Fruit fly (Drosophila melanogaster): ENCODE measurements around the gene Sgs4.
A peak's percentile ranks its signal among the peaks of the same experiment; 100 is the strongest.

Sgs4 gene

dm6 chrX:3255569-3256309 lies 5.8 kb downstream of the Sgs4 start (continued):
- TF ChIP-seq crp (GFP tag; optimal IDR thresholded peaks at IDR 0.05) (peak in 1 of 2 experiments; percentile 67), hb (GFP tag; IDR thresholded peaks at IDR 0.05; ENCODE audit: partially characterized antibody) (no peak), CG7987 (GFP tag; optimal IDR thresholded peaks at IDR 0.05) (peak; percentile 51), zen (tag; optimal IDR thresholded peaks at IDR 0.05) (no peak), seq (GFP tag; IDR thresholded peaks at IDR 0.05) (peak; percentile 96), CG12155 (GFP tag; optimal IDR thresholded peaks at IDR 0.05) (peak; percentile 94), CG9817 (tag; optimal IDR thresholded peaks at IDR 0.05) (peak; percentile 92), Hmx (GFP tag; optimal IDR thresholded peaks at IDR 0.05) (peak; percentile 59), Hey (tag; optimal IDR thresholded peaks at IDR 0.05) (peak; percentile 58), BtbVII (GFP tag; optimal IDR thresholded peaks at IDR 0.05) (peak; percentile 98), Ravus (GFP tag; IDR thresholded peaks at IDR 0.05) (peak; percentile 83), da (GFP tag; optimal IDR thresholded peaks at IDR 0.05) (peak; percentile 85), CG9727 (GFP tag; optimal IDR thresholded peaks at IDR 0.05) (peak; percentile 97), GATAe (GFP tag; conservative IDR thresholded peaks at IDR 0.05) (peak; percentile 76), CG8944 (GFP tag; optimal IDR thresholded peaks at IDR 0.05) (peak; percentile 87), CG1529 (GFP tag; optimal IDR thresholded peaks at IDR 0.05) (peak; percentile 91), CG16813 (GFP tag; IDR thresholded peaks at IDR 0.05; ENCODE audit: partially characterized antibody) (no peak; the same call in 2 of the 3 replicates), dimm (GFP tag; IDR thresholded peaks at IDR 0.05) (peak; percentile 77), insv (GFP tag; optimal IDR thresholded peaks at IDR 0.05) (peak; percentile 13 to 67), Nf-YB (GFP tag; optimal IDR thresholded peaks at IDR 0.05) (peak; percentile 81), CG8765 (GFP tag; IDR thresholded peaks at IDR 0.05) (peak; percentile 41; the same call in 1 of the 2 replicates), CG17912 (GFP tag; optimal IDR thresholded peaks at IDR 0.05) (peak; percentile 58), fd3F (GFP tag; optimal IDR thresholded peaks at IDR 0.05) (peak; percentile 94), CG2889 (GFP tag; IDR thresholded peaks at IDR 0.05) (peak; percentile 90), CG1602 (GFP tag; optimal IDR thresholded peaks at IDR 0.05) (peak; percentile 88), CG18764 (GFP tag; optimal IDR thresholded peaks at IDR 0.05) (peak; percentile 92), HLH54F (GFP tag; optimal IDR thresholded peaks at IDR 0.05) (peak; percentile 94), Gug (GFP tag; IDR thresholded peaks at IDR 0.05) (peak; percentile 82), TFAM (GFP tag; optimal IDR thresholded peaks at IDR 0.05) (no peak), CoRest (tag; optimal IDR thresholded peaks at IDR 0.05) (peak; percentile 97), eyg (GFP tag; optimal IDR thresholded peaks at IDR 0.05) (peak; percentile 63), Oaz (GFP tag; IDR thresholded peaks at IDR 0.05) (peak; percentile 87), CG7928 (GFP tag; optimal IDR thresholded peaks at IDR 0.05) (peak; percentile 80), chn (GFP tag; optimal IDR thresholded peaks at IDR 0.05) (peak; percentile 92), CG16863 (GFP tag; optimal IDR thresholded peaks at IDR 0.05) (peak; percentile 95), HLH3B (GFP tag; IDR thresholded peaks at IDR 0.05) (peak; percentile 95), CG15479 (GFP tag; optimal IDR thresholded peaks at IDR 0.05) (no peak), CG1832 (GFP tag; optimal IDR thresholded peaks at IDR 0.05) (no peak), tll (GFP tag; optimal IDR thresholded peaks at IDR 0.05) (no peak), ham (GFP tag; IDR thresholded peaks at IDR 0.05) (peak; percentile 87), Lim3 (GFP tag; IDR thresholded peaks at IDR 0.05) (peak; percentile 76), CG10462 (GFP tag; optimal IDR thresholded peaks at IDR 0.05) (peak; percentile 91), CHES-1-like (GFP tag; optimal IDR thresholded peaks at IDR 0.05) (peak; percentile 96), cad (GFP tag; optimal IDR thresholded peaks at IDR 0.05) (no peak), Side (GFP tag; optimal IDR thresholded peaks at IDR 0.05) (peak; percentile 81), CG13296 (GFP tag; optimal IDR thresholded peaks at IDR 0.05) (peak; percentile 97), inv (GFP tag; IDR thresholded peaks at IDR 0.05; ENCODE audit: partially characterized antibody) (no peak), CG2116 (GFP tag; optimal IDR thresholded peaks at IDR 0.05) (peak; percentile 68), CG3726 (GFP tag; IDR thresholded peaks at IDR 0.05) (peak; percentile 89)

Measured in whole organism, embryonic.